Worm (Caenorhabditis elegans): ENCODE measurements around the gene twk-3.

DNA sequence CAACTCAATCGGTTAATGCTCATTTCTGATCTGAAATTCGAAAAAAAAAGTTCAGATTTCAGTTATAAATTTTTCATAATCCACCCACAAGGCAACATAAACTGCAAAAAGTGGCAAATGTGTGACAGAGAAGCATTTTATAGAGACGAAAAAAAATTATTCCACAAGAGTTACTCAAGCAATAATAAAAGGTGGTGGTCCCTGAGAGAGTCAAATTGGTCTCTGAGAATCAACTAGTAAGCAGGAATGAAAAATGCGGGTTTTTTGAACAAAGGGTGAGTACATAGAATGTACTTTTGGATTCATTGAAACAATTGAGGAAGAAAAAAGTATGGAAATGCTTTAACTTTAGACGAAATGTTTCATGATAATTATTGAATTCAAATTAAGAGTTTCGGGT, 42.2 kb downstream of the twk-3 start, which contains the start of gene T05C12.11:
- no peak for TF ChIP-seq fkh-6 (tag; optimal IDR thresholded peaks at IDR 0.05)
- no peak for TF ChIP-seq sox-2 (GFP tag; IDR thresholded peaks at IDR 0.05)
- no peak for TF ChIP-seq ets-4 (tag; optimal IDR thresholded peaks at IDR 0.05)
- TF ChIP-seq rnt-1 (tag; optimal IDR thresholded peaks at IDR 0.05): no peak
- no peak for TF ChIP-seq ceh-19 (GFP tag; optimal IDR thresholded peaks at IDR 0.05)
- no peak for TF ChIP-seq ama-1 (optimal IDR thresholded peaks at IDR 0.05)
- no peak for TF ChIP-seq pha-4 (tag; optimal IDR thresholded peaks at IDR 0.05)
- no peak for TF ChIP-seq pqm-1 (tag; optimal IDR thresholded peaks at IDR 0.05)
- TF ChIP-seq elt-2 (tag; optimal IDR thresholded peaks at IDR 0.05): no peak
- TF ChIP-seq hlh-8 (tag; optimal IDR thresholded peaks at IDR 0.05): no peak
